Worm (Caenorhabditis elegans) whole organism, mixed stage, embryonic: ENCODE results near the gene mtcu-2.

ENCODE experiments used
- M03D4.4 ChIP-seq: sonication (generic microtip); optimal IDR thresholded peaks from 2 replicates; lab custom pipeline; 2017; ENCODE audit warnings: mild to moderate bottlenecking, missing genetic modification characterization, missing compliant biosample characterization
- bed-3 ChIP-seq: fragments of 200-800 bp; sonication (Bioruptor generic); optimal IDR thresholded peaks from 3 replicates; lab custom pipeline; 2018; ENCODE audit warnings: mild to moderate bottlenecking, missing genetic modification characterization, moderate library complexity, missing compliant biosample characterization
- blmp-1 ChIP-seq: fragments of 150-350 bp; optimal IDR thresholded peaks from 2 replicates; lab custom pipeline; 2014; ENCODE audit warnings: missing biosample characterization, missing genetic modification characterization
- ceh-39 ChIP-seq: fragments of 150-350 bp; optimal IDR thresholded peaks from 2 replicates; lab custom pipeline; 2014; ENCODE audit warnings: missing biosample characterization, missing genetic modification characterization
- ceh-43 ChIP-seq: fragments of 200-800 bp; sonication (Bioruptor generic); optimal IDR thresholded peaks from 2 replicates; lab custom pipeline; 2018; ENCODE audit warnings: mild to moderate bottlenecking, missing genetic modification characterization, moderate library complexity, missing compliant biosample characterization
- ceh-83 ChIP-seq: fragments of 200-800 bp; sonication (Bioruptor generic); optimal IDR thresholded peaks from 2 replicates; lab custom pipeline; 2018; ENCODE audit warnings: mild to moderate bottlenecking, missing genetic modification characterization, missing compliant biosample characterization
- ces-1 ChIP-seq: fragments of 150-350 bp; optimal IDR thresholded peaks from 2 replicates; lab custom pipeline; 2014; ENCODE audit warnings: missing biosample characterization, missing genetic modification reagents, missing genetic modification characterization
- cnd-1 ChIP-seq: fragments of 200-800 bp; sonication (Bioruptor generic); optimal IDR thresholded peaks from 2 replicates; lab custom pipeline; 2018; ENCODE audit warnings: mild to moderate bottlenecking, missing genetic modification characterization, missing compliant biosample characterization
- drap-1 ChIP-seq: fragments of 200-800 bp; sonication (Bioruptor generic); optimal IDR thresholded peaks from 3 replicates; lab custom pipeline; 2018; ENCODE audit warnings: mild to moderate bottlenecking, missing genetic modification characterization, missing compliant biosample characterization
- elt-1 ChIP-seq: sonication (generic microtip); optimal IDR thresholded peaks from 2 replicates; lab custom pipeline; 2017; ENCODE audit warnings: missing genetic modification characterization, mild to moderate bottlenecking, missing compliant biosample characterization, antibody characterized with exemption, moderate library complexity, borderline replicate concordance; ENCODE audit not compliant: insufficient read depth
- elt-3 ChIP-seq: fragments of 150-350 bp; optimal IDR thresholded peaks from 2 replicates; lab custom pipeline; 2014; ENCODE audit warnings: missing biosample characterization, missing genetic modification characterization
- flh-1 ChIP-seq: fragments of 200-800 bp; sonication (Bioruptor generic); optimal IDR thresholded peaks from 2 replicates; lab custom pipeline; 2018; ENCODE audit warnings: mild to moderate bottlenecking, missing genetic modification characterization, moderate library complexity, missing compliant biosample characterization
- ham-2 ChIP-seq: fragments of 200-800 bp; sonication (Bioruptor generic); optimal IDR thresholded peaks from 2 replicates; lab custom pipeline; 2018; ENCODE audit warnings: mild to moderate bottlenecking, missing genetic modification characterization, missing compliant biosample characterization
- hlh-1 ChIP-seq: fragments of 150-350 bp; optimal IDR thresholded peaks from 2 replicates; lab custom pipeline; 2014; ENCODE audit warnings: missing biosample characterization, missing genetic modification reagents, missing genetic modification characterization
- lin-13 ChIP-seq: fragments of 150-350 bp; optimal IDR thresholded peaks from 2 replicates; lab custom pipeline; 2014; ENCODE audit warnings: missing biosample characterization, missing genetic modification characterization
- lin-32 ChIP-seq: fragments of 200-800 bp; sonication (Bioruptor generic); optimal IDR thresholded peaks from 2 replicates; lab custom pipeline; 2018; ENCODE audit warnings: mild to moderate bottlenecking, missing genetic modification characterization, missing compliant biosample characterization
- lsy-2 ChIP-seq: fragments of 150-350 bp; optimal IDR thresholded peaks from 2 replicates; lab custom pipeline; 2014; ENCODE audit warnings: missing biosample characterization, missing genetic modification characterization
- mab-5 ChIP-seq: fragments of 150-350 bp; optimal IDR thresholded peaks from 2 replicates; lab custom pipeline; 2014; ENCODE audit warnings: missing biosample characterization, missing genetic modification characterization
- mep-1 ChIP-seq: fragments of 150-350 bp; optimal IDR thresholded peaks from 2 replicates; lab custom pipeline; 2017; ENCODE audit warnings: missing biosample characterization, missing genetic modification reagents, missing genetic modification characterization, inconsistent platforms
- mls-2 ChIP-seq: sonication (generic microtip); optimal IDR thresholded peaks from 2 replicates; lab custom pipeline; 2016; ENCODE audit warnings: mild to moderate bottlenecking, missing genetic modification characterization, moderate library complexity, missing compliant biosample characterization
- nhr-12 ChIP-seq: fragments of 150-350 bp; optimal IDR thresholded peaks from 2 replicates; lab custom pipeline; 2014; ENCODE audit warnings: missing biosample characterization, missing genetic modification characterization
- nhr-2 ChIP-seq: fragments of 150-350 bp; optimal IDR thresholded peaks from 2 replicates; lab custom pipeline; 2014; ENCODE audit warnings: missing biosample characterization, missing genetic modification characterization
- nhr-237 ChIP-seq: fragments of 150-350 bp; optimal IDR thresholded peaks from 2 replicates; lab custom pipeline; 2014; ENCODE audit warnings: missing biosample characterization, missing genetic modification characterization
- nhr-28 ChIP-seq: fragments of 150-350 bp; optimal IDR thresholded peaks from 2 replicates; lab custom pipeline; 2014; ENCODE audit warnings: missing biosample characterization, missing genetic modification characterization
- nhr-76 ChIP-seq: sonication (generic microtip); optimal IDR thresholded peaks from 2 replicates; lab custom pipeline; 2017; ENCODE audit warnings: missing biosample characterization, missing genetic modification characterization
- pha-4 ChIP-seq: fragments of 150-350 bp; optimal IDR thresholded peaks from 2 replicates; lab custom pipeline; 2018; ENCODE audit warnings: missing biosample characterization, missing genetic modification reagents, missing genetic modification characterization
- sem-2 ChIP-seq: fragments of 200-800 bp; sonication (Bioruptor generic); optimal IDR thresholded peaks from 2 replicates; lab custom pipeline; 2018; ENCODE audit warnings: mild to moderate bottlenecking, missing genetic modification characterization, missing compliant biosample characterization
- snpc-4 ChIP-seq: fragments of 150-350 bp; optimal IDR thresholded peaks from 2 replicates; lab custom pipeline; 2014; ENCODE audit warnings: missing biosample characterization, missing genetic modification characterization
- sptf-1 ChIP-seq: sonication (generic microtip); optimal IDR thresholded peaks from 2 replicates; lab custom pipeline; 2017; ENCODE audit warnings: mild to moderate bottlenecking, missing genetic modification characterization, moderate library complexity, missing compliant biosample characterization
- tbx-8 ChIP-seq: fragments of 200-800 bp; sonication (Bioruptor generic); optimal IDR thresholded peaks from 2 replicates; lab custom pipeline; 2018; ENCODE audit warnings: mild to moderate bottlenecking, missing genetic modification characterization, moderate library complexity, missing compliant biosample characterization
- unc-120 ChIP-seq: sonication (generic microtip); optimal IDR thresholded peaks from 2 replicates; lab custom pipeline; 2017; ENCODE audit warnings: missing genetic modification characterization, missing compliant biosample characterization; ENCODE audit not compliant: poor library complexity, severe bottlenecking
- unc-39 ChIP-seq: fragments of 150-350 bp; optimal IDR thresholded peaks from 2 replicates; lab custom pipeline; 2014; ENCODE audit warnings: missing biosample characterization, missing genetic modification characterization
- unc-62 ChIP-seq: fragments of 150-350 bp; optimal IDR thresholded peaks from 2 replicates; lab custom pipeline; 2014; ENCODE audit warnings: missing biosample characterization, missing genetic modification reagents, missing genetic modification characterization
- zip-8 ChIP-seq: fragments of 150-350 bp; optimal IDR thresholded peaks from 2 replicates; lab custom pipeline; 2014; ENCODE audit warnings: missing biosample characterization, missing genetic modification characterization
- ztf-11 ChIP-seq: fragments of 150-350 bp; optimal IDR thresholded peaks from 2 replicates; lab custom pipeline; 2014; ENCODE audit warnings: missing biosample characterization, missing genetic modification characterization

Gene mtcu-2

ce11 chrII:9984866-9985336 is 48.1 kb downstream of the mtcu-2 start:
- TF ChIP-seq ces-1: no peak
- no peak for TF ChIP-seq sem-2 (GFP tag; lab: Kevin White, UChicago)
- peak; percentile 2 for TF ChIP-seq hlh-1
- TF ChIP-seq zip-8 (tag; lab: Kevin White, UChicago): no peak
- no peak for TF ChIP-seq nhr-76 (tag; lab: Kevin White, UChicago)
- peak; percentile 42 for TF ChIP-seq sptf-1 (tag; lab: Kevin White, UChicago)
- TF ChIP-seq unc-120: peak; percentile 86
- no peak for TF ChIP-seq elt-3
- TF ChIP-seq ceh-39 (tag; lab: Kevin White, UChicago): no peak
- no peak for TF ChIP-seq mab-5 (tag; lab: Kevin White, UChicago)
- peak; percentile 53 for TF ChIP-seq mep-1 (tag; lab: Kevin White, UChicago)
- no peak for TF ChIP-seq nhr-237 (tag; lab: Kevin White, UChicago)
- TF ChIP-seq flh-1: no peak
- TF ChIP-seq snpc-4 (tag; lab: Kevin White, UChicago): no peak
- peak; percentile 89 for TF ChIP-seq unc-62 (GFP tag; lab: Kevin White, UChicago)
- no peak for TF ChIP-seq lsy-2 (tag; lab: Kevin White, UChicago)
- TF ChIP-seq blmp-1 (tag; lab: Kevin White, UChicago): no peak
- TF ChIP-seq pha-4: no peak
- TF ChIP-seq lin-32 (GFP tag; lab: Kevin White, UChicago): no peak
- no peak for TF ChIP-seq ztf-11 (tag; lab: Kevin White, UChicago)
- no peak for TF ChIP-seq bed-3
- no peak for TF ChIP-seq drap-1
- TF ChIP-seq cnd-1: no peak
- no peak for TF ChIP-seq nhr-28
- TF ChIP-seq elt-1: no peak
- TF ChIP-seq mls-2: peak; percentile 21
- no peak for TF ChIP-seq tbx-8 (GFP tag; lab: Kevin White, UChicago)
- TF ChIP-seq M03D4.4: no peak
- TF ChIP-seq lin-13 (tag; lab: Kevin White, UChicago): no peak
- no peak for TF ChIP-seq nhr-12 (tag; lab: Kevin White, UChicago)
- TF ChIP-seq ceh-43 (GFP tag; lab: Kevin White, UChicago): no peak
- no peak for TF ChIP-seq nhr-2 (tag; lab: Kevin White, UChicago)
- no peak for TF ChIP-seq ham-2 (GFP tag; lab: Kevin White, UChicago)
- no peak for TF ChIP-seq ceh-83 (GFP tag; lab: Kevin White, UChicago)
- TF ChIP-seq unc-39 (tag; lab: Kevin White, UChicago): no peak
- TF ChIP-seq, all 35 proteins: peak for 6

- TF ChIP-seq lin-13 (tag; lab: Kevin White, UChicago) (no peak), ces-1 (peak; percentile 93)
- TF ChIP-seq, all 35 proteins: peak for 1
Observed at ce11 chrII:9982437-9982836, 50.6 kb downstream of the mtcu-2 start.

- TF ChIP-seq mab-5 (tag; lab: Kevin White, UChicago) (no peak), unc-62 (GFP tag; lab: Kevin White, UChicago) (no peak), mep-1 (tag; lab: Kevin White, UChicago) (no peak), M03D4.4 (no peak), snpc-4 (tag; lab: Kevin White, UChicago) (no peak), elt-3 (no peak), nhr-76 (tag; lab: Kevin White, UChicago) (no peak), elt-1 (no peak), unc-39 (tag; lab: Kevin White, UChicago) (no peak), drap-1 (no peak), flh-1 (no peak), tbx-8 (GFP tag; lab: Kevin White, UChicago) (no peak), bed-3 (no peak)
Observed at ce11 chrII:9981760-9982159, 51.3 kb downstream of the mtcu-2 start, which contains the start of gene sdz-38. Gene sdz-38 (minus strand): TSS chrII:9981860.
